Worm (Caenorhabditis elegans) whole organism, young adult: Measurements from ENCODE around the gene cnc-2.

Source experiments
- B0019.2 ChIP-seq: fragments of 200-800 bp; sonication (Bioruptor generic); conservative IDR thresholded peaks from 2 replicates; pipeline ENCODE4 v1.3.6; 2022; ENCODE audit warnings: missing genetic modification reagents, missing genetic modification characterization, missing compliant biosample characterization
- B0336.3 ChIP-seq: fragments of 200-800 bp; sonication (Bioruptor generic); IDR thresholded peaks from 2 replicates; pipeline ENCODE4 v1.3.6; 2022; ENCODE audit warnings: missing genetic modification characterization, missing compliant biosample characterization
- C17E4.6 ChIP-seq: fragments of 200-800 bp; sonication (Bioruptor generic); IDR thresholded peaks from 2 replicates; pipeline ENCODE4 v1.3.6; 2022; ENCODE audit warnings: missing genetic modification reagents, missing genetic modification characterization, missing compliant biosample characterization
- D2030.7 ChIP-seq: fragments of 200-800 bp; sonication (Bioruptor generic); IDR thresholded peaks from 2 replicates; pipeline ENCODE4 v1.3.6; 2022; ENCODE audit warnings: missing genetic modification reagents, missing genetic modification characterization, missing compliant biosample characterization
- F55B11.4 ChIP-seq: sonication (generic microtip); optimal IDR thresholded peaks from 2 replicates; lab custom pipeline; 2016; ENCODE audit warnings: missing compliant biosample characterization, missing genetic modification characterization, borderline replicate concordance; ENCODE audit not compliant: insufficient read depth
- K11D2.4 ChIP-seq: fragments of 200-800 bp; sonication (Bioruptor generic); IDR thresholded peaks from 2 replicates; pipeline ENCODE4 v1.3.6; 2022; ENCODE audit warnings: missing genetic modification reagents, missing genetic modification characterization, missing compliant biosample characterization
- Y95B8A.8 ChIP-seq: fragments of 200-800 bp; sonication (Bioruptor generic); IDR thresholded peaks from 2 replicates; pipeline ENCODE4 v1.3.6; 2022; ENCODE audit warnings: missing genetic modification reagents, missing genetic modification characterization, missing compliant biosample characterization
- aptf-2 ChIP-seq: fragments of 200-800 bp; sonication (Bioruptor generic); conservative IDR thresholded peaks from 2 replicates; pipeline ENCODE4 v1.3.6; 2022; ENCODE audit warnings: missing genetic modification reagents, missing genetic modification characterization, missing compliant biosample characterization
- bed-1 ChIP-seq: fragments of 200-800 bp; sonication (Bioruptor generic); IDR thresholded peaks from 2 replicates; pipeline ENCODE4 v1.3.6; 2022; ENCODE audit warnings: missing genetic modification reagents, missing genetic modification characterization, missing compliant biosample characterization
- bed-2 ChIP-seq: fragments of 200-800 bp; sonication (Bioruptor generic); IDR thresholded peaks from 2 replicates; pipeline ENCODE4 v1.3.6; 2022; ENCODE audit warnings: missing genetic modification reagents, missing genetic modification characterization, missing compliant biosample characterization
- ceh-79 ChIP-seq: sonication (generic microtip); optimal IDR thresholded peaks from 2 replicates; lab custom pipeline; 2017; ENCODE audit warnings: mild to moderate bottlenecking, missing genetic modification characterization, missing compliant biosample characterization
- ceh-91 ChIP-seq: fragments of 200-800 bp; sonication (Bioruptor generic); IDR thresholded peaks from 2 replicates; pipeline ENCODE4 v1.3.6; 2022; ENCODE audit warnings: missing genetic modification reagents, missing genetic modification characterization, missing compliant biosample characterization
- chd-7 ChIP-seq: sonication (generic microtip); optimal IDR thresholded peaks from 2 replicates; lab custom pipeline; 2016; ENCODE audit warnings: mild to moderate bottlenecking, missing genetic modification characterization, moderate library complexity, missing compliant biosample characterization
- die-1 ChIP-seq: sonication (generic microtip); optimal IDR thresholded peaks from 2 replicates; lab custom pipeline; 2016; ENCODE audit warnings: missing genotype, mild to moderate bottlenecking, missing genetic modification characterization, missing compliant biosample characterization
- dox-1 ChIP-seq: fragments of 200-800 bp; sonication (Bioruptor generic); IDR thresholded peaks from 2 replicates; pipeline ENCODE4 v1.3.6; 2022; ENCODE audit warnings: missing genetic modification reagents, missing genetic modification characterization, missing compliant biosample characterization
- dpff-1 ChIP-seq: sonication (generic microtip); optimal IDR thresholded peaks from 2 replicates; lab custom pipeline; 2017; ENCODE audit warnings: mild to moderate bottlenecking, missing genetic modification characterization, missing compliant biosample characterization
- dpl-1 ChIP-seq: fragments of 150-350 bp; optimal IDR thresholded peaks from 2 replicates; lab custom pipeline; 2014; ENCODE audit warnings: missing biosample characterization, missing genetic modification reagents, missing genetic modification characterization
- egl-18 ChIP-seq: fragments of 200-800 bp; sonication (Bioruptor generic); IDR thresholded peaks from 2 replicates; pipeline ENCODE4 v1.3.6; 2022; ENCODE audit warnings: missing genetic modification reagents, missing genetic modification characterization, missing compliant biosample characterization
- egl-44 ChIP-seq: fragments of 200-800 bp; sonication (Bioruptor generic); IDR thresholded peaks from 2 replicates; pipeline ENCODE4 v1.3.6; 2022; ENCODE audit warnings: missing genetic modification reagents, missing genetic modification characterization, missing compliant biosample characterization
- ets-4 ChIP-seq: fragments of 200-800 bp; sonication (Bioruptor generic); optimal IDR thresholded peaks from 2 replicates; lab custom pipeline; 2018; ENCODE audit warnings: mild to moderate bottlenecking, missing genetic modification characterization, missing compliant biosample characterization
- him-1 ChIP-seq: sonication (generic microtip); optimal IDR thresholded peaks from 2 replicates; lab custom pipeline; 2016; ENCODE audit warnings: missing genotype, missing genetic modification reagents, missing genetic modification characterization, missing compliant biosample characterization
- hrde-1 ChIP-seq: sonication (generic microtip); optimal IDR thresholded peaks from 2 replicates; lab custom pipeline; 2016; ENCODE audit warnings: missing genetic modification characterization, mild to moderate bottlenecking, missing compliant biosample characterization, moderate library complexity, missing genotype, missing genetic modification reagents, borderline replicate concordance
- hsf-1 ChIP-seq: fragments of 200-800 bp; sonication (Bioruptor generic); IDR thresholded peaks from 2 replicates; pipeline ENCODE4 v1.3.6; 2022; ENCODE audit warnings: missing genetic modification reagents, missing genetic modification characterization, missing compliant biosample characterization
- let-526 ChIP-seq: fragments of 200-800 bp; sonication (Bioruptor generic); IDR thresholded peaks from 2 replicates; pipeline ENCODE4 v1.3.6; 2022; ENCODE audit warnings: missing genetic modification reagents, missing genetic modification characterization, missing compliant biosample characterization
- lin-54 ChIP-seq: fragments of 200-800 bp; sonication (Bioruptor generic); optimal IDR thresholded peaks from 2 replicates; lab custom pipeline; 2018; ENCODE audit warnings: mild to moderate bottlenecking, missing genetic modification characterization, missing compliant biosample characterization
- lsl-1 ChIP-seq: fragments of 200-800 bp; sonication (Bioruptor generic); optimal IDR thresholded peaks from 2 replicates; lab custom pipeline; 2018; ENCODE audit warnings: mild to moderate bottlenecking, missing genetic modification characterization, moderate library complexity, missing compliant biosample characterization
- madf-6 ChIP-seq: fragments of 200-800 bp; sonication (Bioruptor generic); IDR thresholded peaks from 2 replicates; pipeline ENCODE4 v1.3.6; 2022; ENCODE audit warnings: missing genetic modification reagents, missing genetic modification characterization, missing compliant biosample characterization
- nfya-1 ChIP-seq: sonication (generic microtip); optimal IDR thresholded peaks from 2 replicates; lab custom pipeline; 2017; ENCODE audit warnings: antibody characterized with exemption, missing compliant biosample characterization, missing genetic modification characterization, borderline replicate concordance; ENCODE audit not compliant: insufficient read depth
- nhr-80 ChIP-seq: sonication (generic microtip); optimal IDR thresholded peaks from 2 replicates; lab custom pipeline; 2016; ENCODE audit warnings: missing genetic modification characterization, missing compliant biosample characterization
- pbrm-1 ChIP-seq: fragments of 200-800 bp; sonication (Bioruptor generic); IDR thresholded peaks from 2 replicates; pipeline ENCODE4 v1.3.6; 2022; ENCODE audit warnings: missing genetic modification reagents, missing genetic modification characterization, missing compliant biosample characterization
- sea-2 ChIP-seq: fragments of 200-800 bp; sonication (Bioruptor generic); IDR thresholded peaks from 2 replicates; pipeline ENCODE4 v1.3.6; 2022; ENCODE audit warnings: missing genetic modification characterization, missing compliant biosample characterization
- tbp1 ChIP-seq: fragments of 200-800 bp; sonication (Bioruptor generic); optimal IDR thresholded peaks from 2 replicates; lab custom pipeline; 2018; ENCODE audit warnings: mild to moderate bottlenecking, missing genetic modification characterization, missing compliant biosample characterization
- tbx-9 ChIP-seq: sonication (generic microtip); optimal IDR thresholded peaks from 2 replicates; lab custom pipeline; 2016; ENCODE audit warnings: borderline replicate concordance, missing genetic modification characterization, inconsistent platforms, missing compliant biosample characterization
- unc-130 ChIP-seq: sonication (generic microtip); optimal IDR thresholded peaks from 2 replicates; lab custom pipeline; 2016; ENCODE audit warnings: missing genetic modification reagents, missing genetic modification characterization, missing compliant biosample characterization
- zfh-2 ChIP-seq: fragments of 200-800 bp; sonication (Bioruptor generic); conservative IDR thresholded peaks from 2 replicates; pipeline ENCODE4 v1.3.6; 2022; ENCODE audit warnings: missing genetic modification reagents, missing genetic modification characterization, missing compliant biosample characterization
- ztf-18 ChIP-seq: sonication (generic microtip); optimal IDR thresholded peaks from 2 replicates; lab custom pipeline; 2016; ENCODE audit warnings: missing genotype, mild to moderate bottlenecking, missing genetic modification characterization, missing compliant biosample characterization
- ztf-26 ChIP-seq: sonication (generic microtip); optimal IDR thresholded peaks from 2 replicates; lab custom pipeline; 2017; ENCODE audit warnings: missing genetic modification characterization, missing compliant biosample characterization
- ztf-28 ChIP-seq: fragments of 200-800 bp; sonication (Bioruptor generic); IDR thresholded peaks from 2 replicates; pipeline ENCODE4 v1.3.6; 2022; ENCODE audit warnings: missing genetic modification reagents, missing genetic modification characterization, missing compliant biosample characterization

Gene cnc-2

ce11 chrV:1450160-1450559 lies at the start of gene cnc-2:
cnc-2 (minus strand) TSS chrV:1450183.
- TF ChIP-seq zfh-2 (GFP tag; lab: Robert Waterston, UW) (no peak), egl-18 (GFP tag; lab: Robert Waterston, UW) (no peak), bed-2 (GFP tag; lab: Robert Waterston, UW) (no peak), dox-1 (GFP tag; lab: Robert Waterston, UW) (no peak), B0019.2 (GFP tag; lab: Robert Waterston, UW) (no peak), ets-4 (GFP tag; lab: Kevin White, UChicago) (no peak), sea-2 (no peak), tbp1 (GFP tag; lab: Kevin White, UChicago) (no peak), nfya-1 (no peak)

DNA sequence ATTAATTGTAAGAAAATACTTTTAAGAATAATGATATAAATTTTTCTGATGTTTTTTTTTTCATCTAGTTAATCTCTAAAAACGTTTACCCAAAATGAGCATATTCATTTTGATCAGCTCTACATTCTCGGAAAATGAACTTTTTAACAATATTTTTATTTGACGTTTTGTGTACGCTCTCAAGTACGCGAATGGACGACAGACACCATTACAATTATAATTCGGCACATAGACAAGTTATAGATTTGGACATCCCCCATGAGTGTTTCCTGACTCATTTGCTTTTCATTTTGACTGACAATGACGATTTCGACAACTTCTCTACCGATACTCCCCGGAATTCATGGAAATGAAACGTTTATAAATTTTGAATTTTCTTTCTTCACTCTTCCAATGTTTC lies 49.2 kb upstream of the cnc-2 start, which contains the start of gene sru-27:
sru-27 (plus strand) TSS at position 301 of the 400 bp plus-strand sequence.
- TF ChIP-seq unc-130 (GFP tag; lab: Kevin White, UChicago), result no peak
- TF ChIP-seq K11D2.4 (GFP tag; lab: Robert Waterston, UW), result no peak

DNA sequence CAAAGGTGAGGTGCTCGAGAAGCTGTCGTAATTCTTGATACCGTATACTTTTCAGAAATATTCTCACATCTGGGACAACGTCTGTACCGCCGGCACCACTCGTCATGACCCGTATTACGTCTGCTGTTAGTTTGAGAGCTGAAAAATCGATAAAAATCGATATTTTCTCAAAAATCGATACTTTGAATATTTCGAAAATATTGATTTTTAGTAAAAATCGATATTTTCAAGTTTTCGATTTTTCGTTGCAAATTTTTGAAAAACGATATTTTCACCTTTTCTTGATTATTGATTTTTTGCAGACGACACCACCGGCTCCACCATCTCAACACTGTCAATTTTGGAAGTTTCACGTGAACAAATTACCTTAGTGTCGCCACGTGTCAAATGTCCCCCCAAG lies 45.8 kb upstream of the cnc-2 start:
- TF ChIP-seq lin-54 (GFP tag; lab: Kevin White, UChicago) (no peak), let-526 (GFP tag; lab: Robert Waterston, UW) (no peak), bed-1 (GFP tag; lab: Robert Waterston, UW) (no peak), ztf-18 (tag; lab: Kevin White, UChicago) (no peak), dpff-1 (tag; lab: Kevin White, UChicago) (no peak)

ce11 chrV:1495334-1495733 lies 45.4 kb upstream of the cnc-2 start, which contains the start of gene C38C3.3:
C38C3.3 (plus strand) TSS chrV:1495634.
- TF ChIP-seq ceh-79 (tag; lab: Kevin White, UChicago), result no peak
- TF ChIP-seq pbrm-1 (GFP tag; lab: Robert Waterston, UW), result no peak
- TF ChIP-seq dpl-1, result no peak
- TF ChIP-seq ztf-28 (GFP tag; lab: Robert Waterston, UW), result no peak
- no peak for TF ChIP-seq lsl-1
- TF ChIP-seq C17E4.6, result no peak
- no peak for TF ChIP-seq ceh-91 (GFP tag; lab: Robert Waterston, UW)
- no peak for TF ChIP-seq hsf-1 (GFP tag; lab: Robert Waterston, UW)

ce11 chrV:1494469-1494868 lies 44.5 kb upstream of the cnc-2 start, which contains the start of gene spig-7:
spig-7 (plus strand) TSS chrV:1494769.
- no peak for TF ChIP-seq F55B11.4 (tag; lab: Kevin White, UChicago)
- no peak for TF ChIP-seq tbx-9 (tag; lab: Kevin White, UChicago)
- TF ChIP-seq C17E4.6, result no peak
- TF ChIP-seq aptf-2, result no peak
- no peak for TF ChIP-seq nhr-80 (tag; lab: Kevin White, UChicago)
- TF ChIP-seq hsf-1 (GFP tag; lab: Robert Waterston, UW), result no peak
- no peak for TF ChIP-seq D2030.7 (GFP tag; lab: Robert Waterston, UW)
- no peak for TF ChIP-seq hrde-1 (tag; lab: Kevin White, UChicago)
- no peak for TF ChIP-seq Y95B8A.8 (GFP tag; lab: Robert Waterston, UW)
- no peak for TF ChIP-seq him-1 (tag; lab: Kevin White, UChicago)
- no peak for TF ChIP-seq B0336.3
- no peak for TF ChIP-seq die-1 (tag; lab: Kevin White, UChicago)
- TF ChIP-seq madf-6, result no peak
- TF ChIP-seq chd-7 (tag; lab: Kevin White, UChicago), result no peak
- no peak for TF ChIP-seq ztf-26 (tag; lab: Kevin White, UChicago)
- no peak for TF ChIP-seq egl-44
